Worm (Caenorhabditis elegans): ENCODE measurements around the gene fbxa-194.

fbxa-194 gene

ce11 chrV:19733728-19734127 is 44.8 kb downstream of the fbxa-194 start:
- TF ChIP-seq nhr-25 (tag; optimal IDR thresholded peaks at IDR 0.05) (no peak), dmd-4 (tag; optimal IDR thresholded peaks at IDR 0.05) (no peak), unc-39 (tag; optimal IDR thresholded peaks at IDR 0.05) (no peak), nhr-23 (tag; optimal IDR thresholded peaks at IDR 0.05) (no peak), nhr-6 (tag; optimal IDR thresholded peaks at IDR 0.05) (no peak), mdl-1 (tag; optimal IDR thresholded peaks at IDR 0.05) (no peak), mbf-1 (tag; optimal IDR thresholded peaks at IDR 0.05) (no peak)

DNA sequence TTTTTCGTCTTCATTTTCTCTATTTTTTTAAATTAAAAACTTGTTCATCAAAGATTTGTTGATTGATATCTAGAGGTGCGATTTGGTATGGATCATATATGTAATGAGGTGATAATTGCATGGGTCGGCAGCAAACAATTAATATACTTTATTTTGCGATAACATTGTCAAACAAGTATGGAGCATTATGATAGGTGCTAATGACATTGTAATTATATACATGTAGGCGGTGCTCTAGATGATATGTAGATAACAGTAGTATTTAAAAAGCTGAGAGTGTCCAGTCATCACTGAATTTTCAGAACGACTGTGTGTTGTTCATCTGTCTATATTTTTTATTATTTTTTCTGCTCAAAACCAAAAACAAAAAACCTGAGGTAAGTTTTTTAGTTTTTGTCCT is 48.2 kb downstream of the fbxa-194 start, which contains the start of gene Y116F11A.1:
Gene Y116F11A.1, plus strand, starts transcription at position 301 of the 400 bp plus-strand sequence.
- no peak for TF ChIP-seq ztf-11 (tag; optimal IDR thresholded peaks at IDR 0.05)
- no peak for TF ChIP-seq C34F6.9 (tag; optimal IDR thresholded peaks at IDR 0.05)
- TF ChIP-seq aly-2 (tag; optimal IDR thresholded peaks at IDR 0.05) = no peak
- TF ChIP-seq zag-1 (tag; optimal IDR thresholded peaks at IDR 0.05) = no peak
- no peak for TF ChIP-seq skn-1 (tag; optimal IDR thresholded peaks at IDR 0.05)
- no peak for TF ChIP-seq blmp-1 (tag; optimal IDR thresholded peaks at IDR 0.05; ENCODE audit: insufficient read depth)
- no peak for TF ChIP-seq peb-1 (tag; optimal IDR thresholded peaks at IDR 0.05)
- TF ChIP-seq ztf-4 (tag; optimal IDR thresholded peaks at IDR 0.05) = no peak
- no peak for TF ChIP-seq egl-27 (tag; optimal IDR thresholded peaks at IDR 0.05)
- no peak for TF ChIP-seq sem-4 (tag; optimal IDR thresholded peaks at IDR 0.05)
- TF ChIP-seq lin-13 (GFP tag; optimal IDR thresholded peaks at IDR 0.05) = no peak
- no peak for TF ChIP-seq nhr-11 (tag; optimal IDR thresholded peaks at IDR 0.05)
- TF ChIP-seq ztf-1 (GFP tag; conservative IDR thresholded peaks at IDR 0.05) = no peak
- no peak for TF ChIP-seq Y55F3AM.14 (GFP tag; optimal IDR thresholded peaks at IDR 0.05)

- TF ChIP-seq nhr-12 (tag; optimal IDR thresholded peaks at IDR 0.05) = no peak
- TF ChIP-seq ZK546.5 (tag; optimal IDR thresholded peaks at IDR 0.05) = no peak
Measured at ce11 chrV:19728731-19729130, 49.8 kb downstream of the fbxa-194 start, which contains the start of gene Y116F11A.3. Gene Y116F11A.3 (plus strand): TSS chrV:19729031.

DNA sequence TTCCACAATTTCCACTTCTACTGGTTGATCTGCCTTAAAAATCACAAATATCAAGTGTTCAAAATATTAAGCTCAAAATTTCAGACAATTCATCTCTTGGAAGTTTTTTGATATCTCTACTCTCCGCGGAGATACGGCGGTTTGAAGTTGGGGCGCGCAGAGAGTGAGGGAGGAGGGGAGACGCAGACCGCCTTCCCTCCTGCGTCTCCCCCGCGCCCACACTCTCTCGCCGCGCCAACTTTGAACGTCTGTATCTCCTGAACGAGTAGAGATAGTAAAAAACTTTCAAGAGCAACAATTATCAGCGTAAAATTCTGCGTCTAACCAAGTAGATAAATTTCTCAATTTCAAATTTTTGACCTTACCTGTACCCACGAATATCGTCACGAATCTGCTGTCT is 50.5 kb downstream of the fbxa-194 start:
- peak; percentile 54 for TF ChIP-seq lin-13 (GFP tag; optimal IDR thresholded peaks at IDR 0.05)
- TF ChIP-seq F13H6.1 (tag; optimal IDR thresholded peaks at IDR 0.05) = no peak

Measured in whole organism, L2 larva.